Worm (Caenorhabditis elegans) whole organism, L1 larva: Measurements from ENCODE around the gene C49C3.15.

Source experiments
- F16B12.6 ChIP-seq: fragments of 150-350 bp; optimal IDR thresholded peaks from 2 replicates; lab custom pipeline; 2014; ENCODE audit warnings: missing biosample characterization, missing genetic modification characterization
- aha-1 ChIP-seq: fragments of 150-350 bp; optimal IDR thresholded peaks from 2 replicates; lab custom pipeline; 2014; ENCODE audit warnings: missing biosample characterization, missing genetic modification characterization
- alr-1 ChIP-seq: fragments of 200-800 bp; sonication (Bioruptor generic); optimal IDR thresholded peaks from 2 replicates; lab custom pipeline; 2018; ENCODE audit warnings: borderline replicate concordance, mild to moderate bottlenecking, missing genetic modification characterization, missing compliant biosample characterization
- aly-2 ChIP-seq: fragments of 150-350 bp; optimal IDR thresholded peaks from 2 replicates; lab custom pipeline; 2014; ENCODE audit warnings: missing biosample characterization, missing genetic modification characterization
- ama-1 ChIP-seq: fragments of 150-350 bp; optimal IDR thresholded peaks from 2 replicates; lab custom pipeline; 2014
- ceh-63 ChIP-seq: fragments of 200-800 bp; sonication (Bioruptor generic); optimal IDR thresholded peaks from 2 replicates; lab custom pipeline; 2018; ENCODE audit warnings: mild to moderate bottlenecking, missing genetic modification characterization, missing compliant biosample characterization
- ceh-82 ChIP-seq, 3 experiments: fragments of 150-350 bp in 1 of 3; sonication (generic microtip) in 2 of 3; optimal IDR thresholded peaks; 2 replicates each; lab custom pipeline; 2014 to 2017; ENCODE audit warnings: missing biosample characterization in 3 of 3, missing genetic modification characterization in 3 of 3
- dpl-1 ChIP-seq, 3 experiments: fragments of 150-350 bp in 2 of 3; sonication (generic microtip) in 1 of 3; optimal IDR thresholded peaks; 2 replicates each; lab custom pipeline; 2014 to 2017; ENCODE audit warnings: missing biosample characterization in 3 of 3, missing genetic modification characterization in 3 of 3, missing genetic modification reagents in 3 of 3
- dsc-1 ChIP-seq: sonication (generic microtip); optimal IDR thresholded peaks from 2 replicates; lab custom pipeline; 2016; ENCODE audit warnings: mild to moderate bottlenecking, missing genetic modification characterization, missing compliant biosample characterization
- efl-1 ChIP-seq, 4 experiments: fragments of 150-350 bp; optimal IDR thresholded peaks in 3 of 4; peaks in 1 of 4; 1 replicate in 1 of 4; 2 replicates in 3 of 4; lab custom pipeline; 2014; ENCODE audit warnings: missing biosample characterization in 2 of 4, missing genetic modification characterization in 2 of 4, missing genetic modification reagents in 2 of 4
- egl-13 ChIP-seq: sonication (generic microtip); optimal IDR thresholded peaks from 2 replicates; lab custom pipeline; 2016; ENCODE audit warnings: missing genotype, missing genetic modification reagents, missing genetic modification characterization, missing compliant biosample characterization
- elt-2 ChIP-seq: sonication (generic microtip); optimal IDR thresholded peaks from 2 replicates; lab custom pipeline; 2016; ENCODE audit warnings: missing genetic modification characterization, mild to moderate bottlenecking, inconsistent platforms, missing compliant biosample characterization, missing genetic modification reagents
- elt-3 ChIP-seq, 6 experiments: fragments of 150-350 bp in 1 of 6; sonication (generic microtip); optimal IDR thresholded peaks; 2 replicates each; lab custom pipeline; 2017 to 2018; ENCODE audit warnings: missing biosample characterization in 6 of 6, missing genetic modification characterization in 6 of 6, inconsistent platforms in 1 of 6
- fkh-4 ChIP-seq: sonication (generic microtip); optimal IDR thresholded peaks from 2 replicates; lab custom pipeline; 2016; ENCODE audit warnings: missing compliant biosample characterization, missing genetic modification characterization, borderline replicate concordance
- fos-1 ChIP-seq: fragments of 150-350 bp; optimal IDR thresholded peaks from 2 replicates; lab custom pipeline; 2014; ENCODE audit warnings: missing biosample characterization, missing genetic modification characterization
- hpl-2 ChIP-seq: fragments of 150-350 bp; optimal IDR thresholded peaks from 2 replicates; lab custom pipeline; 2014; ENCODE audit warnings: missing biosample characterization, missing genetic modification reagents, missing genetic modification characterization
- irx-1 ChIP-seq: sonication (generic microtip); optimal IDR thresholded peaks from 2 replicates; lab custom pipeline; 2016; ENCODE audit warnings: missing genetic modification characterization, missing compliant biosample characterization
- lin-14 ChIP-seq: fragments of 200-800 bp; sonication (Bioruptor generic); optimal IDR thresholded peaks from 2 replicates; lab custom pipeline; 2018; ENCODE audit warnings: mild to moderate bottlenecking, missing genetic modification characterization, moderate library complexity, missing compliant biosample characterization
- lin-35 ChIP-seq, 2 experiments: fragments of 150-350 bp; optimal IDR thresholded peaks; 2 replicates each; lab custom pipeline; 2014; ENCODE audit warnings: missing biosample characterization in 2 of 2, missing genetic modification characterization in 2 of 2, missing genetic modification reagents in 2 of 2
- lin-39 ChIP-seq: fragments of 150-350 bp; optimal IDR thresholded peaks from 2 replicates; lab custom pipeline; 2014; ENCODE audit warnings: missing biosample characterization, missing genetic modification reagents, missing genetic modification characterization
- lsy-2 ChIP-seq, 2 experiments: fragments of 150-350 bp; optimal IDR thresholded peaks; 2 replicates each; lab custom pipeline; 2014; ENCODE audit warnings: missing biosample characterization in 2 of 2, missing genetic modification characterization in 2 of 2
- mdl-1 ChIP-seq, 2 experiments: fragments of 150-350 bp; optimal IDR thresholded peaks; 2 replicates each; lab custom pipeline; 2014 to 2017; ENCODE audit warnings: missing biosample characterization in 2 of 2, missing genetic modification characterization in 2 of 2, inconsistent platforms in 1 of 2
- mef-2 ChIP-seq: fragments of 150-350 bp; optimal IDR thresholded peaks from 2 replicates; lab custom pipeline; 2014; ENCODE audit warnings: missing biosample characterization, missing genetic modification characterization
- mep-1 ChIP-seq: fragments of 150-350 bp; optimal IDR thresholded peaks from 2 replicates; lab custom pipeline; 2014; ENCODE audit warnings: missing biosample characterization, missing genetic modification characterization
- nhr-12 ChIP-seq: sonication (generic microtip); optimal IDR thresholded peaks from 2 replicates; lab custom pipeline; 2017; ENCODE audit warnings: missing biosample characterization, missing genetic modification characterization
- nhr-19 ChIP-seq: fragments of 200-800 bp; sonication (Bioruptor generic); conservative IDR thresholded peaks from 2 replicates; pipeline ENCODE4 v1.3.6; 2022; ENCODE audit warnings: missing genetic modification characterization, missing compliant biosample characterization
- nhr-237 ChIP-seq: fragments of 150-350 bp; optimal IDR thresholded peaks from 2 replicates; lab custom pipeline; 2014; ENCODE audit warnings: missing biosample characterization, missing genetic modification characterization
- nhr-28 ChIP-seq: fragments of 150-350 bp; optimal IDR thresholded peaks from 2 replicates; lab custom pipeline; 2014; ENCODE audit warnings: missing biosample characterization, missing genetic modification characterization
- nhr-71 ChIP-seq: sonication (generic microtip); optimal IDR thresholded peaks from 2 replicates; lab custom pipeline; 2016; ENCODE audit warnings: mild to moderate bottlenecking, missing genetic modification characterization, moderate library complexity, missing compliant biosample characterization
- nhr-77 ChIP-seq: fragments of 150-350 bp; optimal IDR thresholded peaks from 2 replicates; lab custom pipeline; 2014; ENCODE audit warnings: missing biosample characterization, missing genetic modification characterization
- nhr-84 ChIP-seq: sonication (generic microtip); optimal IDR thresholded peaks from 2 replicates; lab custom pipeline; 2017; ENCODE audit warnings: missing biosample characterization, missing genetic modification characterization
- nhr-85 ChIP-seq: sonication (generic microtip); peaks from one replicate; lab custom pipeline; 2016; ENCODE audit warnings: missing genetic modification characterization, inconsistent platforms, missing compliant biosample characterization
- rnt-1 ChIP-seq: sonication (generic microtip); optimal IDR thresholded peaks from 2 replicates; lab custom pipeline; 2016; ENCODE audit warnings: mild to moderate bottlenecking, missing genetic modification characterization, moderate library complexity, missing compliant biosample characterization
- skn-1 ChIP-seq: fragments of 150-350 bp; optimal IDR thresholded peaks from 2 replicates; lab custom pipeline; 2014; ENCODE audit warnings: missing biosample characterization, missing genetic modification characterization
- snpc-4 ChIP-seq: fragments of 150-350 bp; optimal IDR thresholded peaks from 2 replicates; lab custom pipeline; 2014; ENCODE audit warnings: missing biosample characterization, missing genetic modification characterization
- snu-23 ChIP-seq: sonication (generic microtip); optimal IDR thresholded peaks from 2 replicates; lab custom pipeline; 2016; ENCODE audit warnings: missing genetic modification characterization, missing compliant biosample characterization
- unc-86 ChIP-seq: sonication (generic microtip); optimal IDR thresholded peaks from 2 replicates; lab custom pipeline; 2016; ENCODE audit warnings: missing genetic modification characterization, missing compliant biosample characterization
- unc-98 ChIP-seq: fragments of 200-800 bp; sonication (Bioruptor generic); IDR thresholded peaks from 2 replicates; pipeline ENCODE4 v1.3.6; 2022; ENCODE audit warnings: missing genetic modification characterization, missing compliant biosample characterization
- vab-15 ChIP-seq: sonication (generic microtip); optimal IDR thresholded peaks from 2 replicates; lab custom pipeline; 2017; ENCODE audit warnings: missing genotype, mild to moderate bottlenecking, missing genetic modification characterization, missing compliant biosample characterization
- zag-1 ChIP-seq: fragments of 150-350 bp; optimal IDR thresholded peaks from 2 replicates; lab custom pipeline; 2014; ENCODE audit warnings: missing biosample characterization, missing genetic modification characterization
- ztf-11 ChIP-seq, 2 experiments: sonication (generic microtip); optimal IDR thresholded peaks; 2 replicates each; lab custom pipeline; 2016 to 2017; ENCODE audit warnings: missing genetic modification characterization in 2 of 2, missing biosample characterization in 1 of 2, missing compliant biosample characterization in 1 of 2

The C49C3.15 gene

DNA sequence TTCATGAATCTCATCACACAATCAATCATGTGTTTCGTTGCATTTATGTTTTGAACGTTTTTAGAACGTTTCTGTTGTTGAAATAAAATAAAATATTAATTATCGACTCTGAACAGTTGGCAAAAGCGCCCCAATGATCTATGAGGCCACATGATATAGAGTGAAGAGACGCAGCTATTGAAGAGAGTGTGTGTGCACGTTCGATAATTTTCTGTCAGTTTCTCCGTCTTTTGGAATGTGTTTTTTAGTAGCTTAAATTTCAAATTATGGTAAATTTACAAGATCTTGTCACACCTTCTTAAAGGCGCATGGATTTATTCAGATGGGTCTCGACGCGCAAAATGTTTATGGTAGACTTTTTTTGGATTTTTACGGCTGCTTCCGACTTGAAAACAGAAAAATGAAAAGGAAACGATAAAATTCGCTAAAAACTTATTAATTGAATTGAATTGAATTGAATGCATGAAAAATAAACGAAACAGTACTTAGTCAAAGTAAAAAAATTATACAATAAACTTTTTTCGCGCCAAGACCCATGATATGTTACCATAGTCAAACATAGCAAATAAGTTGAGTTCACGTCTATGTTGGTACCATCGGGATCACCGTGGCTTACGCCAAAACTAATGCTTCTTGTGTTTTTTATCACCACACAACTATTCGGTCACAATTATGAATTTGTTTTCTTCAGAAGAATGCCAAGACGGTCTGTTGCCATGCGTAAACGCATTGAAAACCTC is at the start of gene C49C3.15:
Gene C49C3.15, plus strand, starts transcription at position 690 of the 740 bp plus-strand sequence.
- TF ChIP-seq unc-86 (tag; lab: Kevin White, UChicago) (no peak), ceh-82 (tag; optimal IDR thresholded peaks at IDR 0.05; lab: Kevin White, UChicago) (no peak), lin-39 (tag; lab: Kevin White, UChicago) (no peak), nhr-77 (tag; lab: Kevin White, UChicago) (no peak), lin-14 (GFP tag; lab: Kevin White, UChicago) (peak; percentile 63), nhr-71 (tag; lab: Kevin White, UChicago) (peak; percentile 16), ztf-11 (tag; optimal IDR thresholded peaks at IDR 0.05; lab: Kevin White, UChicago) (no peak), skn-1 (tag; lab: Kevin White, UChicago) (no peak), unc-98 (no peak), lsy-2 (tag; optimal IDR thresholded peaks at IDR 0.05; lab: Kevin White, UChicago) (peak in 1 of 2 experiments; percentile 47), dpl-1 (GFP tag; optimal IDR thresholded peaks at IDR 0.05; lab: Kevin White, UChicago) (peak in 1 of 3 experiments; percentile 21), fos-1 (tag; lab: Kevin White, UChicago) (no peak), fkh-4 (tag; lab: Kevin White, UChicago) (no peak), aly-2 (no peak), F16B12.6 (no peak), dsc-1 (no peak), zag-1 (tag; lab: Kevin White, UChicago) (no peak), hpl-2 (GFP tag; lab: Kevin White, UChicago) (no peak), elt-2 (tag; lab: Kevin White, UChicago) (no peak), snu-23 (peak; percentile 30), rnt-1 (tag; lab: Kevin White, UChicago) (peak; percentile 14), nhr-84 (tag; lab: Kevin White, UChicago) (no peak), mep-1 (tag; lab: Kevin White, UChicago) (peak; percentile 48), ceh-63 (no peak), alr-1 (tag; lab: Kevin White, UChicago) (no peak), nhr-28 (tag; lab: Kevin White, UChicago) (no peak), egl-13 (tag; lab: Kevin White, UChicago) (no peak), lin-35 (GFP tag; optimal IDR thresholded peaks at IDR 0.05; lab: Kevin White, UChicago) (peak in 1 of 2 experiments; percentile 51), elt-3 (tag; optimal IDR thresholded peaks at IDR 0.05; lab: Kevin White, UChicago) (no peak), vab-15 (tag; lab: Kevin White, UChicago) (no peak), ama-1 (lab: Kevin White, UChicago) (no peak), nhr-12 (tag; lab: Kevin White, UChicago) (no peak), mdl-1 (tag; optimal IDR thresholded peaks at IDR 0.05; lab: Kevin White, UChicago) (peak in 1 of 2 experiments; percentile 22), aha-1 (tag; lab: Kevin White, UChicago) (no peak), efl-1 (optimal IDR thresholded peaks at IDR 0.05; lab: Kevin White, UChicago) (peak; percentile 15 to 42), efl-1 (GFP tag; optimal IDR thresholded peaks at IDR 0.05 in 1 of 2; lab: Kevin White, UChicago) (peak; percentile 12 to 86), irx-1 (tag; lab: Kevin White, UChicago) (no peak), snpc-4 (tag; lab: Kevin White, UChicago) (no peak), nhr-85 (tag; lab: Kevin White, UChicago) (no peak), nhr-19 (GFP tag; lab: Robert Waterston, UW) (no peak), nhr-237 (no peak), mef-2 (tag; lab: Kevin White, UChicago) (no peak)
